Fruit fly (Drosophila melanogaster) whole organism, pupa: ENCODE results near the gene Ptp99A.

Experiments used
- CG13204 ChIP-seq: fragments of 200-800 bp; sonication (Bioruptor generic); optimal IDR thresholded peaks from 2 replicates; lab custom pipeline; 2018; ENCODE audit warnings: missing biosample characterization, mild to moderate bottlenecking, missing genetic modification characterization, moderate library complexity
- CG32121 ChIP-seq: fragments of 200-800 bp; sonication (Bioruptor generic); IDR thresholded peaks from 2 replicates; pipeline ENCODE4 v1.3.6; 2022; ENCODE audit warnings: missing biosample characterization, missing genetic modification characterization

DNA sequence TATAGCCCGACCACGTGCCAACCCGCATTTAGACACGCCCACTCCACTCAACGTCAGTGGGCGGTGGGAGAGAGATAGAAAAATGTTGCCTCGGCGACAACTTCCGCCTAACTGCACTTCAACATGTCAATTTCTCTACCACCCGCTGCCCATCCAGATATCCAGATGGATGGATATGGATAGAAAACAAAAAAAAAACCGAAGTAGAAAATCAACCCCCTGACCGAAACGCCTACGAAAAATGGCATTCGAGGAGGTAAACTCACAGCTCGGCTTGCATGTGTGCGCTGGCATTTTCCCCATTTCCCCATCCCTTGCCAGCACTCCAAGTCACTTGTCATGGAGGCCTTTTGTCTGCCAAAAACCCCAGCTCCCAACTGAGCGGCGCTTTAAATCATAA lies 89.3 kb downstream of the Ptp99A start:
- TF ChIP-seq CG32121 (GFP tag; lab: Robert Waterston, UW) (no peak), CG13204 (GFP tag; lab: Kevin White, UChicago) (no peak)
